Fruit fly (Drosophila melanogaster): ENCODE measurements around the gene CG10096.

Gene CG10096

dm6 chr3R:12406235-12407196 lies 10.7 kb upstream of the CG10096 start, which contains the start of gene CG5167 (continued):
- TF ChIP-seq CG1647 (GFP tag; optimal IDR thresholded peaks at IDR 0.05) (no peak), oc (tag; optimal IDR thresholded peaks at IDR 0.05) (no peak), esg (GFP tag; conservative IDR thresholded peaks at IDR 0.05) (no peak), CG6272 (GFP tag; IDR thresholded peaks at IDR 0.05) (no peak), CG5953 (GFP tag; IDR thresholded peaks at IDR 0.05) (no peak), CG8944 (GFP tag; optimal IDR thresholded peaks at IDR 0.05) (no peak), Stat92E (GFP tag; optimal IDR thresholded peaks at IDR 0.05) (no peak), E2f2 (GFP tag; IDR thresholded peaks at IDR 0.05) (peak; percentile 50; the same call in 1 of the 2 replicates), Dfd (GFP tag; optimal IDR thresholded peaks at IDR 0.05) (no peak), emc (GFP tag; optimal IDR thresholded peaks at IDR 0.05) (no peak), sens-2 (GFP tag; IDR thresholded peaks at IDR 0.05) (no peak), NFAT (GFP tag; IDR thresholded peaks at IDR 0.05) (no peak), D19A (tag; optimal IDR thresholded peaks at IDR 0.05) (peak; percentile 51), slou (GFP tag; optimal IDR thresholded peaks at IDR 0.05) (no peak), odd (GFP tag; optimal IDR thresholded peaks at IDR 0.05) (peak; percentile 3), Fer2 (tag; optimal IDR thresholded peaks at IDR 0.05) (no peak), CG2875 (GFP tag; optimal IDR thresholded peaks at IDR 0.05) (no peak), psq (GFP tag; optimal IDR thresholded peaks at IDR 0.05) (no peak), row (GFP tag; IDR thresholded peaks at IDR 0.05) (peak; percentile 70), CG12071 (GFP tag; optimal IDR thresholded peaks at IDR 0.05) (no peak), Scr (GFP tag; IDR thresholded peaks at IDR 0.05; ENCODE audit: partially characterized antibody) (no peak; the same call in 1 of the 2 replicates), lab (GFP tag; optimal IDR thresholded peaks at IDR 0.05) (peak; percentile 54), nerfin-1 (tag; optimal IDR thresholded peaks at IDR 0.05) (peak; percentile 7), Sox100B (GFP tag; optimal IDR thresholded peaks at IDR 0.05) (no peak), CG2202 (tag; optimal IDR thresholded peaks at IDR 0.05) (peak; percentile 7), Hr3 (GFP tag; optimal IDR thresholded peaks at IDR 0.05) (no peak), NC2α (GFP tag; optimal IDR thresholded peaks at IDR 0.05) (no peak), Neu2 (GFP tag; optimal IDR thresholded peaks at IDR 0.05; ENCODE audit: borderline replicate concordance) (no peak), CG31441 (GFP tag; IDR thresholded peaks at IDR 0.05) (peak; percentile 38; the same call in 1 of the 2 replicates), Optix (GFP tag; IDR thresholded peaks at IDR 0.05) (no peak), CG10565 (GFP tag; optimal IDR thresholded peaks at IDR 0.05) (no peak), CG2712 (tag; optimal IDR thresholded peaks at IDR 0.05) (peak; percentile 64), TFAM (GFP tag; optimal IDR thresholded peaks at IDR 0.05) (no peak), CG16863 (GFP tag; optimal IDR thresholded peaks at IDR 0.05) (no peak), Lpt (GFP tag; optimal IDR thresholded peaks at IDR 0.05) (no peak), CG7556 (GFP tag; optimal IDR thresholded peaks at IDR 0.05) (peak; percentile 19), eyg (GFP tag; optimal IDR thresholded peaks at IDR 0.05) (no peak), CG6254 (GFP tag; optimal IDR thresholded peaks at IDR 0.05) (no peak), Spps (tag; optimal IDR thresholded peaks at IDR 0.05) (no peak), sna (GFP tag; IDR thresholded peaks at IDR 0.05; ENCODE audit: partially characterized antibody) (no peak), pros (GFP tag; optimal IDR thresholded peaks at IDR 0.05) (no peak), grau (tag; optimal IDR thresholded peaks at IDR 0.05) (peak; percentile 56), Eip74EF (GFP tag; optimal IDR thresholded peaks at IDR 0.05) (no peak), CG7928 (GFP tag; optimal IDR thresholded peaks at IDR 0.05) (no peak), so (GFP tag; IDR thresholded peaks at IDR 0.05) (0 out of 3 replicates have a peak, but pooled peaks have one; percentile 21), Lim3 (GFP tag; IDR thresholded peaks at IDR 0.05) (no peak), nom (GFP tag; optimal IDR thresholded peaks at IDR 0.05) (peak; percentile 95), stc (GFP tag; IDR thresholded peaks at IDR 0.05) (no peak)
